Fruit fly (Drosophila melanogaster): ENCODE results near the gene Rab9.

dm6 chr2L:19415859-19416258, 16.5 kb upstream of the Rab9 start:
- TF ChIP-seq CG34367 (tag; optimal IDR thresholded peaks at IDR 0.05) (no peak), gl (tag; optimal IDR thresholded peaks at IDR 0.05) (no peak), CG12605 (GFP tag; IDR thresholded peaks at IDR 0.05) (no peak), CG9948 (tag; optimal IDR thresholded peaks at IDR 0.05) (no peak), Snoo (tag; optimal IDR thresholded peaks at IDR 0.05) (no peak), CG32121 (GFP tag; IDR thresholded peaks at IDR 0.05) (no peak), CG14655 (GFP tag; optimal IDR thresholded peaks at IDR 0.05) (no peak), EcR (GFP tag; optimal IDR thresholded peaks at IDR 0.05) (no peak), Pif1B (GFP tag; optimal IDR thresholded peaks at IDR 0.05) (no peak), Pif1A (GFP tag; optimal IDR thresholded peaks at IDR 0.05) (no peak), CG15710 (tag; optimal IDR thresholded peaks at IDR 0.05) (no peak)

Measured in whole organism, pupa.